Worm (Caenorhabditis elegans): ENCODE results near the gene R01H2.2.

Gene R01H2.2

DNA sequence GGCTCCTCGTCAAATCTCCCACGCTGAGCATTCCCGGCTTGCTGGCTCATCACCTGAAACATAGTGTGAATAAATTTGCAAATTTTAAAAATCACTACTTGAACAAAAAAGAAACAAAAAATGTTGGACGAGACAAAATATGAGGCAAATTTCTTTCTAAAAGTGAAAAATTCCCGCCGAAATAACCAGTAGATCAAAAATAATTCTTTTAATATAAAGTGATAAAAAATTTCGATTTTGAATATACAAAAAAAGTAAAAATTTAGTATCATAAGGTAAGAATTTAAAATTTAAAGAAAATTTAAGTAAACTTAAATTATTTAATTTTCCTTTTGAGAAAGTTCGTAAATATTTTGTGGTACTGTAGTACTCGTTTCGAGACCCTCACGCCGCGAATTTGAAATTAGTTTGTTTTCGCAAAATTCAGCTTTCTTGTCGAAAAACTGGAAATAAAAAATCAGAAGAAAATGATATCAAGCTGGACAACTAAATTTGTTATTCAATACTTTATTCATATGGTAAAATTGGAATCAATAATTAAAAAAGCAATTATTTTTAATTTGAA is 4.3 kb downstream of the R01H2.2 start, which contains the start of gene egg-2:
TSS of gene egg-2 (minus strand) at position 53 of the 565 bp plus-strand sequence.
- TF ChIP-seq him-1 (tag; optimal IDR thresholded peaks at IDR 0.05) = no peak
- no peak for TF ChIP-seq W03F9.2 (tag; optimal IDR thresholded peaks at IDR 0.05)
- no peak for TF ChIP-seq dao-5 (tag; optimal IDR thresholded peaks at IDR 0.05)

DNA sequence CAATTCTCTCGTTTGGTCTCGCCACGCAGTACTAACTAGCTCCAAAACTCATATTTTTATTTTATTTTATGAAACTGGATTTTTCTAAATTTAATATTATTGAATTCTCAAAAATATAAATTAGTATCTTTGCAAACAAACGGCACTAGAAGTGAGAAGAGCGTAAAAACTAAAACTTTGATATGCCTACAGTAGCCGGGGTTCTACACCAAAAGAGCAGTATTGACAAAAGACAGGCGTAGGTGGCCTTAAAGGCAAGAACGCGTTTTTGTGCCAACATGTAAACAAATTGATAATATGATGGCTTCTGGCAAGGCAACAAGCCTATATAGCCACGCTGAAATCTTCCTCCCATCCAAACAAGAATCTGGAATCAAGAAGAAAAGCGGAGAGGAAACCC is 6.2 kb downstream of the R01H2.2 start, which contains the start of gene R01H2.1:
TSS of gene R01H2.1 (plus strand) at position 301 of the 400 bp plus-strand sequence.
- TF ChIP-seq W03F9.2 (tag; optimal IDR thresholded peaks at IDR 0.05) = no peak
- no peak for TF ChIP-seq him-1 (tag; optimal IDR thresholded peaks at IDR 0.05)
- no peak for TF ChIP-seq dao-5 (tag; optimal IDR thresholded peaks at IDR 0.05)

DNA sequence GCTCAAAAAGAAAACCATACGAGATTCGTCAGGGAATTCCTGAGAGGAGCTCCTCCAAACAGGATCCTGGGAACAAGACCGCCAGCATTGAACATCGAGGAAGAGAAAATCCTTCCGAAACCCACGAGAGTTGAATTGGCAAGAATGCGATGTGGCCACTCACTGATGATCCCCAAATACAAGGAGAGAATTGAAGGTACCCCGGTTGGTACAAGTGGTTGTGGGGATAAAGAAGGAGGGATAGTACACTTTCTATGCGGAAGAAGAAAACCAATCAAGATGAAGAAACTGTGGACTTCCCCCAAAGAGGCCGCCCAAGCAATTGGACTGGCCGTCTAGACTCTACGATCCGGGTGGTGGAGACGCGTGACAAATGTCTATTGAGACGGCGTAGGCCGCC is 6.7 kb downstream of the R01H2.2 start:
- TF ChIP-seq W03F9.2 (tag; optimal IDR thresholded peaks at IDR 0.05) = no peak
- no peak for TF ChIP-seq dao-5 (tag; optimal IDR thresholded peaks at IDR 0.05)
- TF ChIP-seq him-1 (tag; optimal IDR thresholded peaks at IDR 0.05) = no peak

DNA sequence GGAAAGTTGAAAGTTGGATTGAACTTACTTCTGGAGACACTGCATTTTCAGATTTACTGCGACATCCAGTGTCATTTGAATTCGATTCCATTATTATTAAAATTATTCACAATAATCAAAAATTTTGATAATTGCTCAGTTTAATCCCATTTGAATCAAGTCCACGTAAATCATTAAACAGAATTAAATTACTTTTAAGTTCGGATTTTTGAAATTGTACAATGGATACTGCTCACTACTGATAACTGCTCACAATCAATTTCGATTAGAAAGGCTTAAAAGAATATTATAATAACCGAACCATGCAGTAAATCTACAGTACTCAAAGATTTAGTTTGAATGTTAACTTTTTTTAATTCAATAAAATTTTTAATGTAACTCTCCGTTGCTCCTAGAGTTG is 7.8 kb downstream of the R01H2.2 start, which contains the start of gene R01H2.4:
TSS of gene R01H2.4 (minus strand) at position 101 of the 400 bp plus-strand sequence.
- TF ChIP-seq W03F9.2 (tag; optimal IDR thresholded peaks at IDR 0.05) (no peak), dao-5 (tag; optimal IDR thresholded peaks at IDR 0.05) (no peak), him-1 (tag; optimal IDR thresholded peaks at IDR 0.05) (no peak)

DNA sequence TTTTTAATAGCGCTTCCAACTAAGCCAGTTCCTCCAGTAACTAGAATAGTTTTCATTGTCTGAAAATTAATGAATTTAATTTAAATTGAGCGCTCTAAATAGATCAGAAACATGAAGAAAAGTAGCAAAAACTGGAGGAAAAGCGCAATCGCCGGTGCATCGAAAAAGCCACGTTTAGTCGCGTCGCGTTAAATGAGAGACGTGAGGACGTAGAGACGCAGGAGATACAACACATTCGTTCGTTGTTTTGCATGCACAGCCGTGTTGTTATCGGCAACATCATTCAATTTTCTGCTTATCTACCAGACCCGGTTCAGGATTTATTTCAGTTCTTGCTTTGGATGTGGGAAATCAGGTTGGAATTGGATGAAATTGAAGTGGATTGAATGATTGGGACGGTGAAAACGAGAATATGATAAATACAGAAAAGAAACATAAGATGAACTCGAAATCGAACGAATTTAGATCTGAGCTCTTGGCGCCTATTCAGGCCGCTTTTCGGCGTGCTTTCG is 11.1 kb downstream of the R01H2.2 start, which contains the start of gene ger-1:
TSS of gene ger-1 (minus strand) at position 93 of the 512 bp plus-strand sequence.
- TF ChIP-seq dao-5 (tag; optimal IDR thresholded peaks at IDR 0.05) (no peak), him-1 (tag; optimal IDR thresholded peaks at IDR 0.05) (no peak), W03F9.2 (tag; optimal IDR thresholded peaks at IDR 0.05) (no peak)

DNA sequence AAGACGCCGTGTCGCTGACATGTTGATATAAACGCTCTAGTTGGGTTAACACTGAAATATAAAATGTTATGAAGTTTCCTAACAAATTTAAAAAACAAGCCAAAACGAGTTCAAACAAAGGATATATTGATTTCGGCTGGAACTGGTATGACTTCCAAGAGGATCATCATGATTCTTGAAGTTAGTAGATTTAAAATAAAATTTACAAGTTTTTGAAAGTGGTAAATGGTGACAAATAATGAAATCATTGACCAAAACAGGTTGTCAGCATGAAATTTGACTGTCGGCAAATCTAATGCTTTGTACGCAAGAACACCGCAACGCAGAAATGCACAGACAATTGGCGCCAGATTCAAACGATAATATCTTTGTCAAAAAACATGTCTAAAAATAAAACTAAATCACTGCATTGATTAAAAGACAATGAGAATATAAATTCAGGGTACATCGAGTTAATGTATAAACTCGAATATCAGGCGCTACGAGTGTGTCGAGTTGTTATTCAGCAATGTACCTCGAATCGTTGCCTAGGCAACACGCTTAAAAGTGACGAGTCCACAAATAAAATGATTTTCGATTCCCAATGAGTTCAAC is 12.3 kb downstream of the R01H2.2 start, which contains the start of the genes ubc-18 and R01H2.8:
TSS of gene ubc-18 (minus strand) at position 51 of the 594 bp plus-strand sequence.
TSS of gene R01H2.8 (plus strand) at position 544 of the 594 bp plus-strand sequence.
- TF ChIP-seq W03F9.2 (tag; optimal IDR thresholded peaks at IDR 0.05) = peak; percentile 34
- no peak for TF ChIP-seq dao-5 (tag; optimal IDR thresholded peaks at IDR 0.05)

DNA sequence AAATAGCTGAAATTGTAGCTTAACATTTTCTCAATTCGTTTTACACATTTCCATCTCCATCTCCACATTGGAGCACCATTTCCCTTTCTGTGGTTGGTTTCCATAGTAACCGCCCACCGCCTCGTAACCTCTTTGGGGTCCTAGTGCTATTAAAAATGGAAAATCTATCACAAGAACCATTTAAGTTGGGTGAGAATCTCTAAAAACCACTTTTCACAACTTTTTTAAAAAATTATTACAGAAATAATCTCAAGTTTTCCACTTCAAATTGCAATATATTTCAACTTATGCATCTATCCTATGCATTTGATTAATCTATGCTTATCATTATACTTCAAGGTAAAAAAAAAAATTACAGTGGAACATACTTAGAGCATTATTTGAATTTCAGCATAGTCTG is 13.6 kb downstream of the R01H2.2 start, which contains the start of gene tmem-17:
TSS of gene tmem-17 (plus strand) at position 301 of the 400 bp plus-strand sequence.
- TF ChIP-seq W03F9.2 (tag; optimal IDR thresholded peaks at IDR 0.05) = no peak

DNA sequence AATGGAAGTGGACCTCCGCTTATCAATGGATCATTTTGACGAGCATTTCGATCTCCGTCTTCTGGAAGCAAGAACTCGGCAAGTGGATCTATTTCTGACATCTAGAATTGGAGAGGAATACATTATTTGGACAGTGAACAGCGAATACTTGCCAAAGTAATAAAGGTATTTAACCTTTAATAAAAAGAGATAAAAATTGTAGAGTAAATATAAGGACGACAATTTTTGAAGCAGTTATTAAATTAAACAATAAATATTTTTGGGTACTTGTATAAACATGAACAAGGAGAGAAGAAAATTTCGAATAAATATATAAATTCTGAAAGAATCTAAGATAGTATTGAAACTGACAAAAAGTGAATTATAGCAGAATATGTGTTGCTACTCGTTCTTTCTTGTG is 16.1 kb downstream of the R01H2.2 start, which contains the start of gene lin-37:
TSS of gene lin-37 (minus strand) at position 101 of the 400 bp plus-strand sequence.
- no peak for TF ChIP-seq W03F9.2 (tag; optimal IDR thresholded peaks at IDR 0.05)

DNA sequence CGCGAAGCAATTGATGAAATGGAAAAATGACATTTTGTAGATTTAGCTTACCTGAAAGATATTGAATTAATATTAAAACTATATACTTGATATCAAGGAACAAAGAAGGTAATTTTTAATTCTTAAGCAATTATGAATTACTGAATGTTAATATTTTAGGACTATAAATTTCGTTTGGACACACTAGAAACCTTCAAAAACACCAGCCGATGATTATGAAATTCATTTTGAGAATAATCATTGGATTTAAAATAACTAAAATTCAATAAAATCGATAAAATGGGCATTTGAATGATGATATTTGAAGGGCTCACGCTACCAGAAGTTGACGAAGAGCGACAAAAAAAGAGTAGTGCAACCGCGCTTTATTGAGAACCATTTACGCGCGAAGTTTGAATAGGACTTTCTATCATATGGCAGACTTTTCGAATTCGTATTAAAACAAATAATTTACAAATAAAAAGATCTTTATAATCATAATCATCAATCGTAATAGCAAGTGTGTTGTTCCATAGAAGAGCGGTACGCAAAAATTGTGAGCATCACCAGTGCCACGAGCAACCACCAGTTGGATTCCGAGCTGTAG is 17.6 kb downstream of the R01H2.2 start, which contains the start of gene ZK418.5:
TSS of gene ZK418.5 (minus strand) at position 51 of the 586 bp plus-strand sequence.
- TF ChIP-seq dao-5 (tag; optimal IDR thresholded peaks at IDR 0.05) (no peak), him-1 (tag; optimal IDR thresholded peaks at IDR 0.05) (no peak), W03F9.2 (tag; optimal IDR thresholded peaks at IDR 0.05) (no peak)

DNA sequence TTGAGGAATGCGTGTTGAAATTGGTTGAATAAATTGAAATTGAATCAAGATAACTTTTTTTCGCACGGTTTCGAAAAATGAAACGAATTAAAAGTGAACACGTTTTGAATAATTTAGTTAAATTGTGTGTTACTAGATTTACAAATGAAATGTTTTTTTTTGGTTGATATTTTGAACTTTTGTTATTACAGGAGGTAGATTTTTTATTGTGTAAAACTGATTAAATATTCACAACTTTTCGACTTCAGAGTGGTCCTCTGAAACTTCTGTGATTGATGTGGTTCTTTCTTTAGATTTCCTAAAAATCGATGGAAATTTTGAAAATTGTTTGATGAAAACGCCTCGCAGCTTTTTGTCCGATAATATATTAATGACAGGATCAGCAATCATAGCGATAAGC is 20.0 kb downstream of the R01H2.2 start, which contains the start of gene ZK418.13:
TSS of gene ZK418.13 (minus strand) at position 101 of the 400 bp plus-strand sequence.
- TF ChIP-seq him-1 (tag; optimal IDR thresholded peaks at IDR 0.05) (no peak), dao-5 (tag; optimal IDR thresholded peaks at IDR 0.05) (no peak), W03F9.2 (tag; optimal IDR thresholded peaks at IDR 0.05) (no peak)

DNA sequence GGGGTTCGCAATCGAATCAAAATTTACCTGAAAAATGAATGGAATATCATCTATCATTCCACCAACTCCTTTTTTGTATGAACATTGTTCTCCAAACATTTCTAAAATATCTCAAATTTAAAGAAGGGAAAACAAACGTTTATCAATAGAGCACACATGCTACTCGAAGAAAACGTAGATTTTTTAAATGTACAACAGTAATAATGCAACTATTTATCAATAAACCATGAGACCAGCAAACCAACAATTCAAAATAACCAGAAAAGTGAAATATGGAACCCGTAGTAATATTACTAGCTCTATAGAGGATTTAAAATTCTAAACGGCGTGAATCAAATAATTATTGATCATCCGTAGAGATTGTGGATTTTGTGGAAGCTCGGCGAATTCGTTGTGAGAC is 22.4 kb downstream of the R01H2.2 start, which contains the start of gene ZK418.6:
TSS of gene ZK418.6 (minus strand) at position 101 of the 400 bp plus-strand sequence.
- TF ChIP-seq dao-5 (tag; optimal IDR thresholded peaks at IDR 0.05) (no peak), W03F9.2 (tag; optimal IDR thresholded peaks at IDR 0.05) (no peak), him-1 (tag; optimal IDR thresholded peaks at IDR 0.05) (no peak)

DNA sequence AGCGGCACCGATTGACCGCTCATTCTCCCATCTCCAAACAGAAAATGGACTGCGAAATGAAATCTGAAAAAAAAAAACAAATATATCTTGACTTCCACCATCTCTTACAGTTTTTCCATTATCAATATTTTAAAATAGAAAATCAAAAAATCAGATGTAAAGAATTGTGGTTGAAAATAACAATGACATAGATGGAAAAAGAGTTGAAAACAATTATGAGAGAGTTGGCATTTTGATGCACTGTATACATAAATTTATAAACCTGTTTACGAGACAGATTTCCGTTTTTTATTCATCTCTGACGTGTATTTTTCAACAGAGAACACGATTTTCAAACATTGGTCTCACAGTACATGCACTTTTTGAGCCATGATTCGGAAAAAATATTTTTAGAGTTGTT is 24.3 kb downstream of the R01H2.2 start, which contains the start of gene ZK418.7:
TSS of gene ZK418.7 (minus strand) at position 101 of the 400 bp plus-strand sequence.
- TF ChIP-seq him-1 (tag; optimal IDR thresholded peaks at IDR 0.05) = no peak
- no peak for TF ChIP-seq W03F9.2 (tag; optimal IDR thresholded peaks at IDR 0.05)
- TF ChIP-seq dao-5 (tag; optimal IDR thresholded peaks at IDR 0.05) = no peak

DNA sequence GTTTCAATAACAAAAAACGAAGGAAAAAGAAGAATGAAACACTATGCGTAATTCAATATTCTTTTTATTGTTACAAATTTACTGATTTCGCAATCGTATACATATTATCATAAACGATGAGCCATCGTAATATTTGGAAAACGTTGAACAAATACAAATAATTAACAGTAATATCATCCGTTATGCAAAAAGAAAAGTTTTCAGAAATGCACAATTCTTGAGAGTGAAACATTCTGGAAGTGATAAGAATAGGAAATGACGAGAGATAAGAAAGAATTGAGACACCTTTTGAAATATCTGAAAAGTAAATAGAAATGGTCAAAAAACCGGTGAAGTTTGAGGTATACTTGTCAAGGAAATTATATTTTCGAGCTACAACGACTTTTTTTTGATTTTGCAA is 25.1 kb downstream of the R01H2.2 start:
- TF ChIP-seq W03F9.2 (tag; optimal IDR thresholded peaks at IDR 0.05) (no peak), dao-5 (tag; optimal IDR thresholded peaks at IDR 0.05) (no peak), him-1 (tag; optimal IDR thresholded peaks at IDR 0.05) (no peak)

DNA sequence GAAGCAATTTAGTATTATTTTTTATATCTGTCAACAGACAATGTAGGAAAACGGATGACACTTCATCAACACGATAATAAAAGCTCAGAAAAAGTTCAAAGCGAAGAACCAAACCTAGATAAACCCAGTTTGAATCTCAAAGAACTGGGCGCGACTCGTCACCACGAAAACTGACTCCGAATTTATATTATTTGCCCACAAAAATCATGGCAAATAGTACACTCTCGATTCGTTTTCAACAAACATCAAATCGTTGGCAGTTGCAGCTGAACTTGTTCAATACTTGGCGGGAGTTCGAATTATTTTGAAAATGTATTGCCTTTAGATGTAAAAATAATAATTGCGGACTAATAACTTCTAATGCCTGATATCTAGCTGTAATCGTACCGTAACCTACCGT is 26.8 kb downstream of the R01H2.2 start:
- TF ChIP-seq W03F9.2 (tag; optimal IDR thresholded peaks at IDR 0.05) = no peak

Measured in whole organism, L4/young adult.